Worm (Caenorhabditis elegans) whole organism, L2 larva: ENCODE data around the gene T06E6.15.

ENCODE experiments used
- C34F6.9 ChIP-seq: fragments of 150-350 bp; optimal IDR thresholded peaks from 2 replicates; lab custom pipeline; 2014; ENCODE audit warnings: missing biosample characterization, missing genetic modification characterization
- alr-1 ChIP-seq: fragments of 150-350 bp; optimal IDR thresholded peaks from 2 replicates; lab custom pipeline; 2014; ENCODE audit warnings: missing biosample characterization, missing genetic modification characterization
- blmp-1 ChIP-seq: sonication (generic microtip); optimal IDR thresholded peaks from 2 replicates; lab custom pipeline; 2017; ENCODE audit warnings: missing genetic modification characterization, mild to moderate bottlenecking, missing compliant biosample characterization, antibody characterized with exemption, moderate library complexity; ENCODE audit not compliant: insufficient read depth
- ceh-16 ChIP-seq: fragments of 150-350 bp; optimal IDR thresholded peaks from 2 replicates; lab custom pipeline; 2014; ENCODE audit warnings: missing biosample characterization, missing genetic modification characterization
- ceh-82 ChIP-seq: fragments of 150-350 bp; optimal IDR thresholded peaks from 2 replicates; lab custom pipeline; 2014; ENCODE audit warnings: missing biosample characterization, missing genetic modification characterization
- crh-2 ChIP-seq: sonication (generic microtip); optimal IDR thresholded peaks from 2 replicates; lab custom pipeline; 2017; ENCODE audit warnings: missing biosample characterization, missing genetic modification characterization
- dmd-4 ChIP-seq: sonication (generic microtip); optimal IDR thresholded peaks from 2 replicates; lab custom pipeline; 2017; ENCODE audit warnings: missing biosample characterization, missing genetic modification characterization
- elt-3 ChIP-seq: sonication (generic microtip); optimal IDR thresholded peaks from 2 replicates; lab custom pipeline; 2017; ENCODE audit warnings: missing biosample characterization, missing genetic modification characterization
- fos-1 ChIP-seq: fragments of 150-350 bp; optimal IDR thresholded peaks from 2 replicates; lab custom pipeline; 2014; ENCODE audit warnings: missing biosample characterization, missing genetic modification characterization
- lin-13 ChIP-seq: fragments of 150-350 bp; optimal IDR thresholded peaks from 2 replicates; lab custom pipeline; 2014; ENCODE audit warnings: missing biosample characterization, missing genetic modification reagents, missing genetic modification characterization
- lsy-2 ChIP-seq, 2 experiments: fragments of 150-350 bp in 1 of 2; sonication (generic microtip) in 1 of 2; optimal IDR thresholded peaks; 2 replicates each; lab custom pipeline; 2014 to 2017; ENCODE audit warnings: missing biosample characterization in 2 of 2, missing genetic modification characterization in 2 of 2
- mab-5 ChIP-seq: fragments of 150-350 bp; optimal IDR thresholded peaks from 2 replicates; lab custom pipeline; 2014; ENCODE audit warnings: missing biosample characterization, missing genetic modification characterization
- mbf-1 ChIP-seq: sonication (generic microtip); optimal IDR thresholded peaks from 2 replicates; lab custom pipeline; 2017; ENCODE audit warnings: missing biosample characterization, missing genetic modification characterization
- nhr-10 ChIP-seq: sonication (generic microtip); optimal IDR thresholded peaks from 2 replicates; lab custom pipeline; 2017; ENCODE audit warnings: missing biosample characterization, missing genetic modification characterization
- nhr-12 ChIP-seq: fragments of 150-350 bp; optimal IDR thresholded peaks from 2 replicates; lab custom pipeline; 2014; ENCODE audit warnings: missing biosample characterization, missing genetic modification characterization
- nhr-129 ChIP-seq: fragments of 150-350 bp; optimal IDR thresholded peaks from 2 replicates; lab custom pipeline; 2014; ENCODE audit warnings: missing biosample characterization, missing genetic modification characterization
- nhr-237 ChIP-seq: fragments of 150-350 bp; optimal IDR thresholded peaks from 2 replicates; lab custom pipeline; 2014; ENCODE audit warnings: missing biosample characterization, missing genetic modification characterization
- nhr-25 ChIP-seq: fragments of 150-350 bp; sonication (generic microtip); optimal IDR thresholded peaks from 3 replicates; lab custom pipeline; 2014; ENCODE audit warnings: missing biosample characterization, missing genetic modification characterization
- nhr-77 ChIP-seq: fragments of 150-350 bp; optimal IDR thresholded peaks from 2 replicates; lab custom pipeline; 2014; ENCODE audit warnings: missing biosample characterization, missing genetic modification characterization
- peb-1 ChIP-seq: fragments of 150-350 bp; optimal IDR thresholded peaks from 2 replicates; lab custom pipeline; 2014; ENCODE audit warnings: missing biosample characterization, missing genetic modification characterization
- sem-4 ChIP-seq: fragments of 150-350 bp; optimal IDR thresholded peaks from 2 replicates; lab custom pipeline; 2014; ENCODE audit warnings: missing biosample characterization, missing genetic modification reagents, missing genetic modification characterization
- skn-1 ChIP-seq: sonication (generic microtip); optimal IDR thresholded peaks from 2 replicates; lab custom pipeline; 2017; ENCODE audit warnings: missing biosample characterization, missing genetic modification characterization
- sma-3 ChIP-seq: sonication (generic microtip); optimal IDR thresholded peaks from 2 replicates; lab custom pipeline; 2016; ENCODE audit warnings: missing genetic modification reagents, missing genetic modification characterization, missing compliant biosample characterization
- sma-9 ChIP-seq, 2 experiments: fragments of 150-350 bp in 1 of 2; sonication (generic microtip) in 1 of 2; optimal IDR thresholded peaks; 2 replicates each; lab custom pipeline; 2014 to 2016; ENCODE audit warnings: missing genetic modification characterization in 2 of 2, mild to moderate bottlenecking in 1 of 2, missing biosample characterization in 1 of 2, missing compliant biosample characterization in 1 of 2, missing genetic modification reagents in 1 of 2, moderate library complexity in 1 of 2
- unc-55 ChIP-seq: fragments of 150-350 bp; sonication (generic microtip); optimal IDR thresholded peaks from 3 replicates; lab custom pipeline; 2014; ENCODE audit warnings: missing biosample characterization, missing genetic modification reagents, missing genetic modification characterization
- unc-62 ChIP-seq: fragments of 150-350 bp; optimal IDR thresholded peaks from 2 replicates; lab custom pipeline; 2014; ENCODE audit warnings: missing biosample characterization, missing genetic modification reagents, missing genetic modification characterization
- zag-1 ChIP-seq: fragments of 150-350 bp; optimal IDR thresholded peaks from 2 replicates; lab custom pipeline; 2014; ENCODE audit warnings: missing biosample characterization, missing genetic modification characterization

Gene T06E6.15

DNA sequence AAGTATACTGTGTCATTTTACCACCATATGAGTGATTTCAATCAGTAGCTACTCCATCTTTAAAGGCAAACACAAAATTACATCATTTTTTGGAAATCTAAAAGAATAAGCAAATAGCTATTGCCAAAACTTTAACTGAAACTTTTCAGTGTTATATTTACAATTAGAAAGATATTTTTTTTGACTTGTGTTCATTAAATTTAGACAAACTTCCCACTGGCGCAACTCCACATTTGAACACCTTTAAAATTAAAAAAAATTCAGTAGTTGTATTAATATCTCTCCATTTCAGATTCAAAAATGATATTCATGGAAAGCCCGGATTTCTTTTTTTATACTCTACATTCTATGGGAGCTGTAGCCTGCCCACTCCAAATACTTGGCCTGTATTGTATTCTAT lies 14.3 kb upstream of the T06E6.15 start, which contains the start of gene srh-264:
srh-264 (plus strand) TSS at position 301 of the 400 bp plus-strand sequence.
- no peak for TF ChIP-seq nhr-10 (tag; lab: Kevin White, UChicago)
- TF ChIP-seq unc-62: no peak
- TF ChIP-seq blmp-1: no peak
- TF ChIP-seq, all 48 proteins: peak for 0

DNA sequence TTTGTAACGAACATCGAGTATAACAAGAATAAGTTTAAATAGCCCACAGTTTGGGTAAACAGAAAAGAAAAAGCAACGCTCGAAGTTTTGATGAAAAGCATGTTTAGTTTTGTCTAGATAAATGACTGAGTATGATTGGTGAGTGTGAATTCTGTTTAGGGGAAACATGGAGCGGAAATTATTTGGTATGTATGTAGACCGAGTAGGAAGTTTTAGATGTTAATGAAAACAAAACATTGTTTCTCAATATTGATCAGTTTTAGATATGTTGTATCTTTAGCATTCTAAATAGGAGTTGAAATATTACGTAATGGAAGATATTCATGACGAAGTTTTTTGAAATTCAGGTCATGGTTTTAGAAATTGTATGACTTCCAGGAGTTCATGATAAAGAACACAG lies 13.0 kb upstream of the T06E6.15 start, which contains the start of gene srbc-63:
srbc-63 (minus strand) TSS at position 101 of the 400 bp plus-strand sequence.
- no peak for TF ChIP-seq mbf-1 (tag; lab: Kevin White, UChicago)
- no peak for TF ChIP-seq sma-3 (GFP tag; lab: Kevin White, UChicago)
- TF ChIP-seq peb-1 (tag; lab: Kevin White, UChicago): no peak
- no peak for TF ChIP-seq nhr-25 (tag; lab: Kevin White, UChicago)
- no peak for TF ChIP-seq nhr-129
- TF ChIP-seq lsy-2 (tag; optimal IDR thresholded peaks at IDR 0.05; lab: Kevin White, UChicago): no peak
- TF ChIP-seq dmd-4 (tag; lab: Kevin White, UChicago): no peak
- no peak for TF ChIP-seq mab-5 (tag; lab: Kevin White, UChicago)

DNA sequence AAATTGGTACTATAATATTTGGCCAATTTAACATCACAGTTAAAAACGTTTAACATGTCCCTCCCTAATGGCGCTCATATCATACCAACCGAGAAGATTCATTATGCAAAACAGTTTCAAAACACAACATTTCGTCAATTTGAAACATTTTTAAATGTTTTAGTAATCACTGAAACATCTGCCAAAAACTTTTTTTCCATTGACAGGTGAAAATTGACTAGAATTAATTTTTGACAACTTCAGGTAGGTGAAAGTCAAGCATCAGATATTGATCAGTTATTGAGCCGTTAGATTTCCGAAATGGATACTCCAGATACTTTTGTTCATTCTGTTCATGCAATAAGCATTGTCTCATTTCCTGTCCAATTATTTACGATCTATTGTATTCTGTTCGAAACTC lies 7.3 kb upstream of the T06E6.15 start, which contains the start of gene srh-257:
srh-257 (plus strand) TSS at position 301 of the 400 bp plus-strand sequence.
- TF ChIP-seq sma-3 (GFP tag; lab: Kevin White, UChicago) (no peak), mab-5 (tag; lab: Kevin White, UChicago) (no peak), ceh-82 (tag; lab: Kevin White, UChicago) (no peak), nhr-77 (no peak), nhr-10 (tag; lab: Kevin White, UChicago) (no peak), blmp-1 (no peak), sma-9 (GFP tag; optimal IDR thresholded peaks at IDR 0.05; lab: Kevin White, UChicago) (no peak), sma-9 (tag; optimal IDR thresholded peaks at IDR 0.05; lab: Kevin White, UChicago) (no peak), ceh-16 (no peak)

DNA sequence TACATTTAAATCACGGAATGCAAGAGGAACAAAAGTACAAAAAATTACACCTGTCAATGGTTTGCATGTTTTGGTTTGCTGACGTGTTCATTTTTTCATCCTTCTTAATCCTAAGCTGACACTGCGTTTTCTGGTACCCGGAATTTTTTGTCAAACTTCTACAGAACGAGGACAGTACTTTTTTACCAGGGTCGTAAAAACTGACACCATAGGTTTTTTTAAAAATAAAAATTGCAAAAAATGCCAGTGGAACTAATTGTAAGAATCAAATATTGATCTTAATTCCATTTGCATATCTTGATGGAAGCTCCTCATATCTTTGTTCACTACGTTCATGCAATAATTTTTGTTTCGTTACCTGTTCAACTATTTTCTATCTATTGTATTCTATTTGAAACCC lies 5.3 kb upstream of the T06E6.15 start, which contains the start of gene srh-258:
srh-258 (plus strand) TSS at position 301 of the 400 bp plus-strand sequence.
- TF ChIP-seq C34F6.9: no peak
- no peak for TF ChIP-seq crh-2
- TF ChIP-seq unc-62: no peak
- TF ChIP-seq nhr-10 (tag; lab: Kevin White, UChicago): no peak
- TF ChIP-seq elt-3 (tag; lab: Kevin White, UChicago): no peak
- no peak for TF ChIP-seq nhr-25 (tag; lab: Kevin White, UChicago)
- no peak for TF ChIP-seq lin-13
- TF ChIP-seq, all 48 proteins: peak for 0

DNA sequence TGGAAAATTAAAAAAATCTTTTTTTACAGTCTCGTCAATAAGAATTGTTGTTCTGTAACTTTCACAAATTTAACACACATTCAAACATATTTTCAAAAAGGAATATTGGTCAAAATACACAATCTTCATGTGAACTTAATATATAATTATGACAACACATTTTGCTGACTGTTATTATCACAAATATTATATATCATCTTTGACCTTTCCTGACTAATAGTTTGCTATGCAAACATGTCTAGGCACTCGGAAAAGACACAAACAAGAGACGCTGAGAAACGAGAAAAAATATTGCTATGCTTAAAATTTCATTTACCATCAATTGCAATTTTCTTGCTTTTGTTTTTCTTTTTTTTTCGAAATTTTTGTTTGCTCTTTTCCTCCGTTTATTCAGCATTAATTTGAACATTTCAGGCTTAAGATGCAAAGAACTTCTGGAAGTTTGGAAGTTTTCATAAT lies 2.3 kb upstream of the T06E6.15 start, which contains the start of gene fbxa-135:
fbxa-135 (plus strand) TSS at position 409 of the 459 bp plus-strand sequence.
- TF ChIP-seq unc-55 (GFP tag; lab: Kevin White, UChicago) (no peak), fos-1 (tag; lab: Kevin White, UChicago) (peak; percentile 16), skn-1 (tag; lab: Kevin White, UChicago) (no peak)
- TF ChIP-seq, all 48 proteins: peak for 1

DNA sequence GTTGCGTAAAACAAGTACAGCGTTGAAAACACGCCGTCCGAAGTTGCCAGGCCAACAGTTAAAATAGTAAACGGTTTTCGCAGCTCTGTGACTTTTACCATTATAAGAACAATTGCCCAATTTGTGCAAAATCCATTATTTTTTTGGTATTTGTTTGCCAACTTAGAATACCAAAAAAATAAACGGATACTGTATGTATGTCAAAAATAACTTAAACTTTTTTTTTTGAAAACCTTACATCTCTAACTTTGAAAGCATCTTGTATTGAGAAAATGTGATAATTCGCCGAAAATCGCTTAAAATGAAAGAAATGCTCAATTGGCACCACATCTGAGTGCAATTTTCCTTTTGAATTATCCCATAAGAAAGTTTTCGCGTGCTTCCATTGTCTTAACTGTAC lies 863 bp downstream of the T06E6.15 start, which contains the start of gene fbxa-199:
fbxa-199 (minus strand) TSS at position 101 of the 400 bp plus-strand sequence.
- TF ChIP-seq nhr-12: no peak
- no peak for TF ChIP-seq peb-1 (tag; lab: Kevin White, UChicago)
- no peak for TF ChIP-seq mbf-1 (tag; lab: Kevin White, UChicago)
- no peak for TF ChIP-seq sem-4 (tag; lab: Kevin White, UChicago)
- TF ChIP-seq elt-3 (tag; lab: Kevin White, UChicago): no peak
- no peak for TF ChIP-seq nhr-129
- TF ChIP-seq zag-1: no peak

DNA sequence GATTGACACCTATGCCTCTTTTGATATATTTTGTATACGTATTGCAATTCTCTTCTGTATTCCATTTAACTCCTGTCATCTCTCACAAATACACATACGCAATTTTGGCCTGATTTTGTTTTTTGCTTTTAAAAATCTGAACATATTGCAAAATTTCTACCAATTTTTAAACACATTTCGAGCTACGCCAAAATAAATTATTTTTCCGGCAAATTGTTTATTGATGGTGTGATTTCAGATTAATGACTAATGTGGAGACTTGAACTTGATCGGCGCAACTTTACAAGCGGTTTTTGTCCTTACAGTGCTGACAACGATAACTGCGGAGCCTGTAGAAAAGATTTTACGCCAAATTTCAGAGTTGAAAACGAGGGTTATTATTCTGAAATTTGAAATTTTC lies 2.5 kb downstream of the T06E6.15 start:
- no peak for TF ChIP-seq C34F6.9
- TF ChIP-seq nhr-129: no peak
- TF ChIP-seq alr-1 (tag; lab: Kevin White, UChicago): no peak
- TF ChIP-seq blmp-1: no peak
- TF ChIP-seq, all 48 proteins: peak for 0

DNA sequence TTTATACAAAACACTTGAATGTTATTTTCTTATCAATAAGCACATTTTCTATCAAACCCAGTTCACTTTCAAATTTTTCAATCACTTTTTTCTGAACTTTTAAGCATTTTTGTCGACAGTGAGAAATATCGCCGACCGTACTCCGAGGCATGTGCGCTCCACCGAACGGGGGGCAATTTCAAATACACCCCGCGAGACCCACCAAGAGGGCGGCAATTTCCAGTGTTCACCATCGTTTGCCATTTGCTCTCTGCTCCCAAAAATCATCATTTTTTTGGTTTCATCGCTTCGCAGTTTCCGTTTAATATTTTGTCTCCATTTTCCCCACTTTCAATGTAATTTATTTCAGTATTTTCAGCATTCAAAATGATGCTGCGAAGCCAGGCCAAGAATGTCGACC lies 4.2 kb downstream of the T06E6.15 start, which contains the start of gene cyb-3:
cyb-3 (plus strand) TSS at position 350 of the 400 bp plus-strand sequence.
- TF ChIP-seq nhr-129: no peak
- TF ChIP-seq sem-4 (tag; lab: Kevin White, UChicago): no peak
- TF ChIP-seq nhr-237 (tag; lab: Kevin White, UChicago): no peak
- TF ChIP-seq ceh-16: no peak
